Fruit fly (Drosophila melanogaster) whole organism, embryonic: ENCODE data around the gene CG6340.
A peak's percentile ranks its signal among the peaks of the same experiment; 100 is the strongest.

ENCODE experiments used
- Abd-B ChIP-seq: fragments of 200-800 bp; sonication (Bioruptor generic); optimal IDR thresholded peaks from 2 replicates; lab custom pipeline; 2018; ENCODE audit warnings: missing biosample characterization, mild to moderate bottlenecking, missing genetic modification characterization, moderate library complexity
- Aef1 ChIP-seq: fragments of 200-800 bp; sonication (Bioruptor generic); IDR thresholded peaks from 3 replicates; pipeline ENCODE4 v1.3.6; 2022; ENCODE audit warnings: missing biosample characterization, missing genetic modification characterization
- Bgb ChIP-seq: fragments of 200-800 bp; sonication (Bioruptor generic); IDR thresholded peaks from 2 replicates; pipeline ENCODE4 v1.3.6; 2022; ENCODE audit warnings: missing biosample characterization, missing genetic modification characterization; ENCODE audit not compliant: partially characterized antibody
- CG12155 ChIP-seq: fragments of 200-800 bp; sonication (Bioruptor generic); optimal IDR thresholded peaks from 3 replicates; lab custom pipeline; 2016; ENCODE audit warnings: missing biosample characterization, missing genetic modification characterization
- CG12391 ChIP-seq: fragments of 200-800 bp; sonication (Bioruptor generic); optimal IDR thresholded peaks from 3 replicates; lab custom pipeline; 2018; ENCODE audit warnings: missing biosample characterization, mild to moderate bottlenecking, missing genetic modification characterization, moderate library complexity
- CG15696 ChIP-seq: fragments of 200-800 bp; sonication (Bioruptor generic); optimal IDR thresholded peaks from 2 replicates; lab custom pipeline; 2019; ENCODE audit warnings: missing biosample characterization, mild to moderate bottlenecking, missing genetic modification characterization, moderate library complexity
- CG2120 ChIP-seq: fragments of 200-800 bp; sonication (Bioruptor generic); optimal IDR thresholded peaks from 3 replicates; lab custom pipeline; 2016; ENCODE audit warnings: missing biosample characterization, missing genetic modification characterization
- CG30403 ChIP-seq: fragments of 200-800 bp; sonication (Bioruptor generic); optimal IDR thresholded peaks from 3 replicates; lab custom pipeline; 2016; ENCODE audit warnings: missing biosample characterization, missing genetic modification characterization
- CG31365 ChIP-seq: fragments of 200-800 bp; sonication (Bioruptor generic); optimal IDR thresholded peaks from 2 replicates; lab custom pipeline; 2018; ENCODE audit warnings: missing biosample characterization, mild to moderate bottlenecking, missing genetic modification characterization
- CG3163 ChIP-seq: fragments of 200-800 bp; sonication (Bioruptor generic); optimal IDR thresholded peaks from 3 replicates; lab custom pipeline; 2016; ENCODE audit warnings: missing biosample characterization, missing genetic modification characterization
- CG3281 ChIP-seq: fragments of 200-800 bp; sonication (Bioruptor generic); optimal IDR thresholded peaks from 3 replicates; lab custom pipeline; 2017; ENCODE audit warnings: missing biosample characterization, mild to moderate bottlenecking, missing genetic modification characterization
- CG34224 ChIP-seq: fragments of 200-800 bp; sonication (Bioruptor generic); IDR thresholded peaks from 3 replicates; pipeline ENCODE4 v1.3.6; 2022; ENCODE audit warnings: missing biosample characterization, missing genetic modification characterization; ENCODE audit not compliant: partially characterized antibody
- CG3847 ChIP-seq: fragments of 200-800 bp; sonication (Bioruptor generic); IDR thresholded peaks from 2 replicates; pipeline ENCODE4 v1.3.6; 2022; ENCODE audit warnings: missing biosample characterization, missing genetic modification characterization
- CG4707 ChIP-seq: fragments of 200-800 bp; sonication (Bioruptor generic); optimal IDR thresholded peaks from 2 replicates; lab custom pipeline; 2018; ENCODE audit warnings: missing biosample characterization, mild to moderate bottlenecking, missing genetic modification characterization, moderate library complexity
- CG6689 ChIP-seq: fragments of 200-800 bp; sonication (Bioruptor generic); IDR thresholded peaks from 2 replicates; pipeline ENCODE4 v1.3.6; 2022; ENCODE audit warnings: missing biosample characterization, missing genetic modification characterization
- CG9215 ChIP-seq: fragments of 200-800 bp; sonication (Bioruptor generic); IDR thresholded peaks from 2 replicates; pipeline ENCODE4 v1.3.6; 2022; ENCODE audit warnings: missing biosample characterization, missing genetic modification characterization
- CG9437 ChIP-seq: fragments of 200-800 bp; sonication (Bioruptor generic); optimal IDR thresholded peaks from 2 replicates; lab custom pipeline; 2018; ENCODE audit warnings: missing biosample characterization, mild to moderate bottlenecking, missing genetic modification characterization
- CoRest ChIP-seq: fragments of 200-800 bp; sonication (Bioruptor generic); optimal IDR thresholded peaks from 3 replicates; lab custom pipeline; 2018; ENCODE audit warnings: missing biosample characterization, mild to moderate bottlenecking, missing genetic modification characterization, moderate library complexity
- Doc2 ChIP-seq: fragments of 200-800 bp; sonication (Bioruptor generic); IDR thresholded peaks from 2 replicates; pipeline ENCODE4 v1.3.6; 2022; ENCODE audit warnings: missing biosample characterization, missing genetic modification characterization
- Dref ChIP-seq: fragments of 200-800 bp; sonication (Bioruptor generic); IDR thresholded peaks from 2 replicates; pipeline ENCODE4 v1.3.6; 2022; ENCODE audit warnings: missing biosample characterization, missing genetic modification characterization
- Ets97D ChIP-seq: fragments of 200-800 bp; sonication (Bioruptor generic); optimal IDR thresholded peaks from 3 replicates; lab custom pipeline; 2016; ENCODE audit warnings: missing biosample characterization, missing genetic modification characterization
- Fer1 ChIP-seq: fragments of 200-800 bp; sonication (Bioruptor generic); optimal IDR thresholded peaks from 2 replicates; lab custom pipeline; 2017; ENCODE audit warnings: missing biosample characterization, mild to moderate bottlenecking, missing genetic modification characterization
- HLH3B ChIP-seq: fragments of 200-800 bp; sonication (Bioruptor generic); IDR thresholded peaks from 2 replicates; pipeline ENCODE4 v1.3.6; 2022; ENCODE audit warnings: missing biosample characterization, missing genetic modification characterization
- Max ChIP-seq: fragments of 200-800 bp; sonication (Bioruptor generic); optimal IDR thresholded peaks from 2 replicates; lab custom pipeline; 2016; ENCODE audit warnings: missing biosample characterization, mild to moderate bottlenecking, missing genetic modification characterization
- Med ChIP-seq: fragments of 200-800 bp; sonication (Bioruptor generic); peaks from one replicate; lab custom pipeline; 2016; ENCODE audit warnings: missing biosample characterization, missing genetic modification characterization, mild to moderate bottlenecking, inconsistent platforms, moderate library complexity
- Myb ChIP-seq: fragments of 200-800 bp; sonication (Bioruptor generic); optimal IDR thresholded peaks from 2 replicates; lab custom pipeline; 2016; ENCODE audit warnings: missing biosample characterization, missing genetic modification characterization
- Nf-YC ChIP-seq: fragments of 200-800 bp; optimal IDR thresholded peaks from 3 replicates; lab custom pipeline; 2019; ENCODE audit warnings: missing biosample characterization, mild to moderate bottlenecking, missing genetic modification characterization, moderate library complexity
- Opbp ChIP-seq: fragments of 200-800 bp; sonication (Bioruptor generic); IDR thresholded peaks from 3 replicates; pipeline ENCODE4 v1.3.6; 2022; ENCODE audit warnings: missing biosample characterization, missing genetic modification characterization; ENCODE audit not compliant: partially characterized antibody
- Sin3A ChIP-seq: fragments of >200 bp; optimal IDR thresholded peaks from 2 replicates; lab custom pipeline; 2018
- YL-1 ChIP-seq: fragments of 200-800 bp; sonication (Bioruptor generic); optimal IDR thresholded peaks from 3 replicates; lab custom pipeline; 2017; ENCODE audit warnings: missing biosample characterization, mild to moderate bottlenecking, missing genetic modification characterization
- al ChIP-seq: fragments of 200-800 bp; sonication (Bioruptor generic); IDR thresholded peaks from 2 replicates; pipeline ENCODE4 v1.3.6; 2022; ENCODE audit warnings: missing biosample characterization, missing genetic modification characterization
- aop ChIP-seq: fragments of 200-800 bp; sonication (Bioruptor generic); IDR thresholded peaks from 2 replicates; pipeline ENCODE4 v1.3.6; 2022; ENCODE audit warnings: missing biosample characterization, missing genetic modification characterization
- ap ChIP-seq: fragments of 200-800 bp; sonication (Bioruptor generic); IDR thresholded peaks from 2 replicates; pipeline ENCODE4 v1.3.6; 2022; ENCODE audit warnings: missing biosample characterization, missing genetic modification characterization
- bcd ChIP-seq: fragments of 200-800 bp; sonication (Bioruptor generic); optimal IDR thresholded peaks from 2 replicates; lab custom pipeline; 2017; ENCODE audit warnings: missing biosample characterization, mild to moderate bottlenecking, missing genetic modification characterization
- chinmo ChIP-seq: fragments of 200-800 bp; sonication (Bioruptor generic); IDR thresholded peaks from 4 replicates; pipeline ENCODE4 v1.3.6; 2022; ENCODE audit warnings: missing biosample characterization, missing genetic modification characterization; ENCODE audit not compliant: partially characterized antibody
- ewg ChIP-seq: fragments of 200-800 bp; sonication (Bioruptor generic); optimal IDR thresholded peaks from 3 replicates; lab custom pipeline; 2017; ENCODE audit warnings: mild to moderate bottlenecking, missing biosample characterization, missing genetic modification reagents, missing genetic modification characterization
- fd96Cb ChIP-seq: fragments of 200-800 bp; sonication (Bioruptor generic); optimal IDR thresholded peaks from 2 replicates; lab custom pipeline; 2018; ENCODE audit warnings: missing biosample characterization, mild to moderate bottlenecking, missing genetic modification characterization, moderate library complexity
- inv ChIP-seq: fragments of 200-800 bp; sonication (Bioruptor generic); IDR thresholded peaks from 2 replicates; pipeline ENCODE4 v1.3.6; 2022; ENCODE audit warnings: missing biosample characterization, missing genetic modification characterization; ENCODE audit not compliant: partially characterized antibody
- mam ChIP-seq: fragments of 200-800 bp; sonication (Bioruptor generic); optimal IDR thresholded peaks from 3 replicates; lab custom pipeline; 2016; ENCODE audit warnings: missing biosample characterization, missing genetic modification characterization
- mld ChIP-seq: fragments of 200-800 bp; sonication (Bioruptor generic); IDR thresholded peaks from 3 replicates; pipeline ENCODE4 v1.3.6; 2022; ENCODE audit warnings: missing biosample characterization, missing genetic modification characterization; ENCODE audit not compliant: partially characterized antibody
- nerfin-1 ChIP-seq: fragments of 200-800 bp; sonication (Bioruptor generic); optimal IDR thresholded peaks from 3 replicates; lab custom pipeline; 2019; ENCODE audit warnings: missing biosample characterization, mild to moderate bottlenecking, missing genetic modification characterization, moderate library complexity
- nmo ChIP-seq: fragments of 200-800 bp; sonication (Bioruptor generic); optimal IDR thresholded peaks from 2 replicates; lab custom pipeline; 2018; ENCODE audit warnings: missing biosample characterization, mild to moderate bottlenecking, missing genetic modification characterization, moderate library complexity
- prd ChIP-seq, 3 experiments: fragments of >200 bp in 2 of 3; fragments of 200-800 bp in 1 of 3; sonication (Bioruptor generic) in 1 of 3; optimal IDR thresholded peaks in 2 of 3; IDR thresholded peaks in 1 of 3; 2 replicates in 2 of 3; 3 replicates in 1 of 3; pipeline versions ENCODE4 v1.3.6 to Lab custom; 2017 to 2022; ENCODE audit warnings: missing biosample characterization in 1 of 3, missing genetic modification characterization in 1 of 3
- sisA ChIP-seq: fragments of 200-800 bp; sonication (Bioruptor generic); IDR thresholded peaks from 2 replicates; pipeline ENCODE4 v1.3.6; 2022; ENCODE audit warnings: missing biosample characterization, missing genetic modification characterization
- trem ChIP-seq: fragments of 200-800 bp; optimal IDR thresholded peaks from 3 replicates; lab custom pipeline; 2019; ENCODE audit warnings: missing biosample characterization, mild to moderate bottlenecking, missing genetic modification characterization, moderate library complexity
- unc-4 ChIP-seq: fragments of 200-800 bp; sonication (Bioruptor generic); IDR thresholded peaks from 2 replicates; pipeline ENCODE4 v1.3.6; 2022; ENCODE audit warnings: missing biosample characterization, missing genetic modification characterization; ENCODE audit not compliant: partially characterized antibody
- unpg ChIP-seq: fragments of 200-800 bp; sonication (Bioruptor generic); optimal IDR thresholded peaks from 3 replicates; lab custom pipeline; 2018; ENCODE audit warnings: missing biosample characterization, mild to moderate bottlenecking, missing genetic modification characterization, moderate library complexity
- vnd ChIP-seq: fragments of 200-800 bp; sonication (Bioruptor generic); IDR thresholded peaks from 3 replicates; pipeline ENCODE4 v1.3.6; 2022; ENCODE audit warnings: missing biosample characterization, missing genetic modification characterization; ENCODE audit not compliant: partially characterized antibody
- vvl ChIP-seq: fragments of 200-800 bp; sonication (Bioruptor generic); IDR thresholded peaks from 2 replicates; pipeline ENCODE4 v1.3.6; 2022; ENCODE audit warnings: missing biosample characterization, missing genetic modification characterization

The CG6340 gene

DNA sequence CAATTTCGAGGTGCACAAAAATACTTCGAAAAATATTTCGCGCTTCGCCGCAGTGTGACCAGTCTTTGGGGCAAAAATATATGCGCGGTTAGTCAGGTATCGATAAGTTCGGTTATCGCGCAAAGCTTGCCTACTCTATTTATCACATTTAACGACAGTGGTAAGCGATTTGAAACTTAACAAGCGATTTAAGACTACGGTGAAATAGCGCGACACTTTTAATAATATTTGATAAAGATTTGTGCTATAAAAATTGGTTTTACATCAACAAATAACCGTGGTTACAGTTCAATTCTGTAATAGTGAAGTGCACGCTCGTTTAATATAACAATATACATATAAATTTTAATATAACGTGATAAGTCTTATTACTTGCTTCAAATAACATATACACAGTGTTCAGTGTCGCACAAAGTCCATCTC, 6.8 kb upstream of the CG6340 start, which contains the start of gene mh (continued):
- TF ChIP-seq CG12391 (tag; lab: Kevin White, UChicago) (peak; percentile 38), CG9437 (GFP tag; lab: Kevin White, UChicago) (peak; percentile 52), CG3847 (GFP tag; lab: Robert Waterston, UW) (peak; percentile 48), Doc2 (GFP tag; lab: Robert Waterston, UW) (no peak), aop (GFP tag; lab: Robert Waterston, UW) (no peak), ewg (peak; percentile 60), unpg (GFP tag; lab: Kevin White, UChicago) (peak; percentile 28), prd (optimal IDR thresholded peaks at IDR 0.05; lab: Kevin White, UChicago) (no peak), prd (GFP tag; IDR thresholded peaks at IDR 0.05; lab: Robert Waterston, UW) (0 out of 3 replicates have a peak, but pooled peaks have one; percentile 31), Myb (GFP tag; lab: Kevin White, UChicago) (peak; percentile 74), CG3163 (GFP tag; lab: Kevin White, UChicago) (no peak), fd96Cb (tag; lab: Kevin White, UChicago) (peak; percentile 30), Dref (peak; percentile 80), trem (tag; lab: Kevin White, UChicago) (peak; percentile 9), al (GFP tag; lab: Robert Waterston, UW) (0 out of 2 replicates have a peak, but pooled peaks have one; percentile 33), Med (GFP tag; lab: Kevin White, UChicago) (peak; percentile 69), CG2120 (GFP tag; lab: Kevin White, UChicago) (peak; percentile 24), nerfin-1 (tag; lab: Kevin White, UChicago) (peak; percentile 42), HLH3B (GFP tag; lab: Robert Waterston, UW) (no peak), ap (no peak), Ets97D (GFP tag; lab: Kevin White, UChicago) (peak; percentile 43), vvl (GFP tag; lab: Robert Waterston, UW) (peak; percentile 15; the same call in 1 of the 2 replicates), CG4707 (no peak), mam (GFP tag; lab: Kevin White, UChicago) (peak; percentile 10), chinmo (GFP tag; lab: Robert Waterston, UW) (0 out of 4 replicates have a peak, but pooled peaks have one; percentile 62), Nf-YC (tag; lab: Kevin White, UChicago) (peak; percentile 21), mld (GFP tag; lab: Robert Waterston, UW) (peak; percentile 46; the same call in 1 of the 3 replicates), vnd (GFP tag; lab: Robert Waterston, UW) (peak; percentile 68; the same call in 2 of the 3 replicates), CG6689 (GFP tag; lab: Robert Waterston, UW) (peak; percentile 52; the same call in 1 of the 2 replicates), CG30403 (peak; percentile 52), Opbp (GFP tag; lab: Robert Waterston, UW) (peak; percentile 78), Sin3A (lab: Kevin White, UChicago) (peak; percentile 42), CG9215 (GFP tag; lab: Robert Waterston, UW) (peak; percentile 33; the same call in 1 of the 2 replicates), bcd (GFP tag; lab: Kevin White, UChicago) (peak; percentile 28), YL-1 (peak; percentile 4), CG15696 (no peak), Fer1 (GFP tag; lab: Kevin White, UChicago) (peak; percentile 20), sisA (GFP tag; lab: Robert Waterston, UW) (peak; percentile 50), CG3281 (peak; percentile 36), CG12155 (GFP tag; lab: Kevin White, UChicago) (peak; percentile 15), unc-4 (GFP tag; lab: Robert Waterston, UW) (peak; percentile 56), CoRest (tag; lab: Kevin White, UChicago) (peak; percentile 60), nmo (peak; percentile 62), Bgb (GFP tag; lab: Robert Waterston, UW) (peak; percentile 60), CG31365 (tag; lab: Kevin White, UChicago) (no peak), CG34224 (GFP tag; lab: Robert Waterston, UW) (peak; percentile 44; the same call in 2 of the 3 replicates), Max (GFP tag; lab: Kevin White, UChicago) (peak; percentile 34), inv (GFP tag; lab: Robert Waterston, UW) (peak; percentile 50; the same call in 1 of the 2 replicates), Abd-B (GFP tag; lab: Kevin White, UChicago) (peak; percentile 64), Aef1 (GFP tag; lab: Robert Waterston, UW) (0 out of 3 replicates have a peak, but pooled peaks have one; percentile 20)
